Fruit fly (Drosophila melanogaster): Measurements from ENCODE around the gene RpS8.

Gene RpS8

dm6 chr3R:29839707-29840311 lies 21.6 kb upstream of the RpS8 start:
- no peak for TF ChIP-seq usp (GFP tag; optimal IDR thresholded peaks at IDR 0.05)
- TF ChIP-seq psq (optimal IDR thresholded peaks at IDR 0.05) = no peak
- no peak for TF ChIP-seq pan (optimal IDR thresholded peaks at IDR 0.05)
- no peak for TF ChIP-seq EcR (GFP tag; optimal IDR thresholded peaks at IDR 0.05)
- no peak for TF ChIP-seq Dll (optimal IDR thresholded peaks at IDR 0.05)
- no peak for TF ChIP-seq CG8478 (optimal IDR thresholded peaks at IDR 0.05)

dm6 chr3R:29841293-29841791 lies 20.0 kb upstream of the RpS8 start, which contains the start of gene Cad99C:
TSS of gene Cad99C (plus strand) at chr3R:29841657.
- TF ChIP-seq Dll (optimal IDR thresholded peaks at IDR 0.05) (no peak), psq (optimal IDR thresholded peaks at IDR 0.05) (no peak), CG8478 (optimal IDR thresholded peaks at IDR 0.05) (no peak), usp (GFP tag; optimal IDR thresholded peaks at IDR 0.05) (no peak), pan (optimal IDR thresholded peaks at IDR 0.05) (no peak), EcR (GFP tag; optimal IDR thresholded peaks at IDR 0.05) (no peak)

- no peak for TF ChIP-seq Dll (optimal IDR thresholded peaks at IDR 0.05)
- no peak for TF ChIP-seq EcR (GFP tag; optimal IDR thresholded peaks at IDR 0.05)
These were observed 14.3 kb upstream of the RpS8 start for dm6 chr3R:29847126-29847525.

- no peak for TF ChIP-seq psq (optimal IDR thresholded peaks at IDR 0.05)
These were observed 4.2 kb upstream of the RpS8 start, which contains the start of gene dgt1 for dm6 chr3R:29857228-29857627. TSS of gene dgt1 (minus strand) at chr3R:29857491.

- TF ChIP-seq Dll (optimal IDR thresholded peaks at IDR 0.05) = no peak
- TF ChIP-seq CG8478 (optimal IDR thresholded peaks at IDR 0.05) = no peak
- TF ChIP-seq EcR (GFP tag; optimal IDR thresholded peaks at IDR 0.05) = no peak
- TF ChIP-seq psq (optimal IDR thresholded peaks at IDR 0.05) = no peak
- TF ChIP-seq usp (GFP tag; optimal IDR thresholded peaks at IDR 0.05) = no peak
- no peak for TF ChIP-seq pan (optimal IDR thresholded peaks at IDR 0.05)
These were observed 2.6 kb upstream of the RpS8 start, which contains the start of gene CG7824 for dm6 chr3R:29858806-29859205. TSS of gene CG7824 (minus strand) at chr3R:29858936.

dm6 chr3R:29859763-29860162 lies 1.6 kb upstream of the RpS8 start:
- no peak for TF ChIP-seq CG8478 (optimal IDR thresholded peaks at IDR 0.05)
- no peak for TF ChIP-seq usp (GFP tag; optimal IDR thresholded peaks at IDR 0.05)
- no peak for TF ChIP-seq psq (optimal IDR thresholded peaks at IDR 0.05)
- TF ChIP-seq Dll (optimal IDR thresholded peaks at IDR 0.05) = no peak
- no peak for TF ChIP-seq pan (optimal IDR thresholded peaks at IDR 0.05)
- TF ChIP-seq EcR (GFP tag; optimal IDR thresholded peaks at IDR 0.05) = no peak

- no peak for TF ChIP-seq usp (GFP tag; optimal IDR thresholded peaks at IDR 0.05)
- no peak for TF ChIP-seq Dll (optimal IDR thresholded peaks at IDR 0.05)
- no peak for TF ChIP-seq EcR (GFP tag; optimal IDR thresholded peaks at IDR 0.05)
- TF ChIP-seq pan (optimal IDR thresholded peaks at IDR 0.05) = no peak
- TF ChIP-seq psq (optimal IDR thresholded peaks at IDR 0.05) = no peak
- TF ChIP-seq CG8478 (optimal IDR thresholded peaks at IDR 0.05) = no peak
These were observed 1.4 kb downstream of the RpS8 start for dm6 chr3R:29862795-29863194.

- TF ChIP-seq EcR (GFP tag; optimal IDR thresholded peaks at IDR 0.05) (no peak), usp (GFP tag; optimal IDR thresholded peaks at IDR 0.05) (no peak), Dll (optimal IDR thresholded peaks at IDR 0.05) (no peak), psq (optimal IDR thresholded peaks at IDR 0.05) (no peak), pan (optimal IDR thresholded peaks at IDR 0.05) (no peak), CG8478 (optimal IDR thresholded peaks at IDR 0.05) (no peak)
These were observed 5.3 kb downstream of the RpS8 start for dm6 chr3R:29866706-29867105.

- TF ChIP-seq EcR (GFP tag; optimal IDR thresholded peaks at IDR 0.05) (no peak), CG8478 (optimal IDR thresholded peaks at IDR 0.05) (no peak), pan (optimal IDR thresholded peaks at IDR 0.05) (no peak), usp (GFP tag; optimal IDR thresholded peaks at IDR 0.05) (no peak), Dll (optimal IDR thresholded peaks at IDR 0.05) (no peak), psq (optimal IDR thresholded peaks at IDR 0.05) (no peak)
These were observed 6.1 kb downstream of the RpS8 start for dm6 chr3R:29867470-29867869.

- TF ChIP-seq usp (GFP tag; optimal IDR thresholded peaks at IDR 0.05) = no peak
- no peak for TF ChIP-seq CG8478 (optimal IDR thresholded peaks at IDR 0.05)
- TF ChIP-seq pan (optimal IDR thresholded peaks at IDR 0.05) = no peak
- TF ChIP-seq psq (optimal IDR thresholded peaks at IDR 0.05) = no peak
- TF ChIP-seq EcR (GFP tag; optimal IDR thresholded peaks at IDR 0.05) = no peak
- no peak for TF ChIP-seq Dll (optimal IDR thresholded peaks at IDR 0.05)
These were observed 6.5 kb downstream of the RpS8 start for dm6 chr3R:29867895-29868294.

- no peak for TF ChIP-seq CG8478 (optimal IDR thresholded peaks at IDR 0.05)
- no peak for TF ChIP-seq EcR (GFP tag; optimal IDR thresholded peaks at IDR 0.05)
These were observed 7.4 kb downstream of the RpS8 start, which contains the start of gene Zip99C for dm6 chr3R:29868676-29869349. TSS of gene Zip99C (minus strand) at chr3R:29868895.

dm6 chr3R:29869350-29869688 lies 7.9 kb downstream of the RpS8 start, which contains the start of gene CG34133:
TSS of gene CG34133 (plus strand) at chr3R:29869365.
- TF ChIP-seq Dll (optimal IDR thresholded peaks at IDR 0.05) (no peak), psq (optimal IDR thresholded peaks at IDR 0.05) (no peak), usp (GFP tag; optimal IDR thresholded peaks at IDR 0.05) (no peak), EcR (GFP tag; optimal IDR thresholded peaks at IDR 0.05) (no peak), pan (optimal IDR thresholded peaks at IDR 0.05) (no peak), CG8478 (optimal IDR thresholded peaks at IDR 0.05) (no peak)

- TF ChIP-seq usp (GFP tag; optimal IDR thresholded peaks at IDR 0.05) (no peak), psq (optimal IDR thresholded peaks at IDR 0.05) (no peak), Dll (optimal IDR thresholded peaks at IDR 0.05) (no peak)
These were observed 14.4 kb downstream of the RpS8 start for dm6 chr3R:29875830-29876229.

Measured in whole organism.